Fruit fly (Drosophila melanogaster) whole organism, embryonic: ENCODE measurements around the gene Mkp3.
A peak's percentile ranks its signal among the peaks of the same experiment; 100 is the strongest.

ENCODE experiments used
- ATbp ChIP-seq: fragments of 200-800 bp; sonication (Bioruptor generic); optimal IDR thresholded peaks from 2 replicates; lab custom pipeline; 2017; ENCODE audit warnings: missing biosample characterization, mild to moderate bottlenecking, missing genetic modification characterization, missing genetic modification reagents
- Asciz ChIP-seq: fragments of 200-800 bp; sonication (Bioruptor generic); optimal IDR thresholded peaks from 2 replicates; lab custom pipeline; 2017; ENCODE audit warnings: missing biosample characterization, mild to moderate bottlenecking, missing genetic modification characterization, missing genetic modification reagents
- Awh ChIP-seq: fragments of 200-800 bp; sonication (Bioruptor generic); IDR thresholded peaks from 2 replicates; pipeline ENCODE4, ENCODE4 v1.3.6; 2022; ENCODE audit warnings: missing biosample characterization, missing genetic modification characterization
- CG11093 ChIP-seq: fragments of 200-800 bp; sonication (Bioruptor generic); IDR thresholded peaks from 3 replicates; pipeline ENCODE4 v1.3.6; 2022; ENCODE audit warnings: missing biosample characterization, missing genetic modification characterization
- CG11504 ChIP-seq: fragments of 200-800 bp; sonication (Bioruptor generic); optimal IDR thresholded peaks from 3 replicates; lab custom pipeline; 2019; ENCODE audit warnings: missing biosample characterization, mild to moderate bottlenecking, missing genetic modification characterization, moderate library complexity
- CG12071 ChIP-seq: fragments of 200-800 bp; sonication (Bioruptor generic); optimal IDR thresholded peaks from 3 replicates; lab custom pipeline; 2018; ENCODE audit warnings: missing biosample characterization, mild to moderate bottlenecking, missing genetic modification characterization
- CG12769 ChIP-seq: fragments of 200-800 bp; sonication (Bioruptor generic); optimal IDR thresholded peaks from 2 replicates; lab custom pipeline; 2019; ENCODE audit warnings: missing biosample characterization, mild to moderate bottlenecking, missing genetic modification characterization, moderate library complexity
- CG14965 ChIP-seq: fragments of 200-800 bp; sonication (Bioruptor generic); optimal IDR thresholded peaks from 2 replicates; lab custom pipeline; 2016; ENCODE audit warnings: missing biosample characterization, missing genetic modification characterization, borderline replicate concordance
- CG1529 ChIP-seq: fragments of 200-800 bp; sonication (Bioruptor generic); optimal IDR thresholded peaks from 3 replicates; lab custom pipeline; 2018; ENCODE audit warnings: missing biosample characterization, missing genetic modification characterization
- CG17328 ChIP-seq: fragments of 200-800 bp; sonication (Bioruptor generic); IDR thresholded peaks from 2 replicates; pipeline ENCODE4 v1.3.6; 2022; ENCODE audit warnings: missing biosample characterization, missing genetic modification characterization
- CG2875 ChIP-seq: fragments of 200-800 bp; sonication (Bioruptor generic); optimal IDR thresholded peaks from 2 replicates; lab custom pipeline; 2017; ENCODE audit warnings: missing biosample characterization, mild to moderate bottlenecking, missing genetic modification characterization, missing genetic modification reagents
- CG2889 ChIP-seq: fragments of 200-800 bp; sonication (Bioruptor generic); IDR thresholded peaks from 3 replicates; pipeline ENCODE4 v1.3.6; 2022; ENCODE audit warnings: missing biosample characterization, missing genetic modification characterization
- CG34224 ChIP-seq: fragments of 200-800 bp; sonication (Bioruptor generic); IDR thresholded peaks from 3 replicates; pipeline ENCODE4 v1.3.6; 2022; ENCODE audit warnings: missing biosample characterization, missing genetic modification characterization; ENCODE audit not compliant: partially characterized antibody
- CG34376 ChIP-seq: fragments of 200-800 bp; sonication (Bioruptor generic); optimal IDR thresholded peaks from 2 replicates; lab custom pipeline; 2018; ENCODE audit warnings: missing biosample characterization, mild to moderate bottlenecking, missing genetic modification characterization
- CG3847 ChIP-seq: fragments of 200-800 bp; sonication (Bioruptor generic); IDR thresholded peaks from 2 replicates; pipeline ENCODE4 v1.3.6; 2022; ENCODE audit warnings: missing biosample characterization, missing genetic modification characterization
- CG5180 ChIP-seq: fragments of 200-800 bp; sonication (Bioruptor generic); optimal IDR thresholded peaks from 3 replicates; lab custom pipeline; 2017; ENCODE audit warnings: missing biosample characterization, missing genetic modification characterization, mild to moderate bottlenecking, moderate library complexity, missing genetic modification reagents
- CG6813 ChIP-seq: fragments of 200-800 bp; sonication (Bioruptor generic); optimal IDR thresholded peaks from 2 replicates; lab custom pipeline; 2017; ENCODE audit warnings: missing biosample characterization, missing genetic modification characterization, mild to moderate bottlenecking, moderate library complexity, missing genetic modification reagents
- CG8290 ChIP-seq, 3 experiments: fragments of 200-800 bp; sonication (Bioruptor generic); optimal IDR thresholded peaks; 2 replicates each; lab custom pipeline; 2016 to 2019; ENCODE audit warnings: missing biosample characterization in 3 of 3, missing genetic modification characterization in 3 of 3, mild to moderate bottlenecking in 2 of 3, moderate library complexity in 1 of 3
- CG8359 ChIP-seq: fragments of 200-800 bp; sonication (Bioruptor generic); optimal IDR thresholded peaks from 2 replicates; lab custom pipeline; 2017; ENCODE audit warnings: missing biosample characterization, mild to moderate bottlenecking, missing genetic modification characterization, borderline replicate concordance
- CG8388 ChIP-seq: fragments of 200-800 bp; sonication (Bioruptor generic); optimal IDR thresholded peaks from 2 replicates; lab custom pipeline; 2019; ENCODE audit warnings: missing biosample characterization, mild to moderate bottlenecking, missing genetic modification characterization, moderate library complexity
- CG8765 ChIP-seq: fragments of 200-800 bp; sonication (Bioruptor generic); IDR thresholded peaks from 2 replicates; pipeline ENCODE4 v1.3.6; 2022; ENCODE audit warnings: missing biosample characterization, missing genetic modification characterization
- CG9609 ChIP-seq: fragments of 200-800 bp; sonication (Bioruptor generic); optimal IDR thresholded peaks from 3 replicates; lab custom pipeline; 2016; ENCODE audit warnings: missing biosample characterization, missing genetic modification characterization
- CkIIα-i1 ChIP-seq: fragments of 200-800 bp; sonication (Bioruptor generic); IDR thresholded peaks from 2 replicates; pipeline ENCODE4 v1.3.6; 2022; ENCODE audit warnings: missing biosample characterization, missing genetic modification characterization
- Doc3 ChIP-seq: fragments of 200-800 bp; sonication (Bioruptor generic); IDR thresholded peaks from 3 replicates; pipeline ENCODE4 v1.3.6; 2022; ENCODE audit warnings: missing biosample characterization, missing genetic modification characterization; ENCODE audit not compliant: partially characterized antibody
- Drgx ChIP-seq: fragments of 200-800 bp; sonication (Bioruptor generic); IDR thresholded peaks from 2 replicates; pipeline ENCODE4 v1.3.6; 2022; ENCODE audit warnings: missing biosample characterization, missing genetic modification characterization
- GATAe ChIP-seq: fragments of 200-800 bp; sonication (Bioruptor generic); conservative IDR thresholded peaks from 2 replicates; pipeline ENCODE4 v1.3.6; 2022; ENCODE audit warnings: missing biosample characterization, missing genetic modification characterization
- HLH54F ChIP-seq: fragments of 200-800 bp; sonication (Bioruptor generic); optimal IDR thresholded peaks from 3 replicates; lab custom pipeline; 2016; ENCODE audit warnings: missing biosample characterization, missing genetic modification characterization
- HLHmδ ChIP-seq: fragments of 200-800 bp; sonication (Bioruptor generic); optimal IDR thresholded peaks from 2 replicates; lab custom pipeline; 2018; ENCODE audit warnings: missing biosample characterization, mild to moderate bottlenecking, missing genetic modification characterization, moderate library complexity
- Hmr ChIP-seq: fragments of 200-800 bp; sonication (Bioruptor generic); optimal IDR thresholded peaks from 3 replicates; lab custom pipeline; 2017; ENCODE audit warnings: mild to moderate bottlenecking, missing biosample characterization, missing genetic modification reagents, missing genetic modification characterization
- Mrtf ChIP-seq: fragments of 200-800 bp; sonication (Bioruptor generic); IDR thresholded peaks from 3 replicates; pipeline ENCODE4 v1.3.6; 2022; ENCODE audit warnings: missing biosample characterization, missing genetic modification characterization
- Nf-YC ChIP-seq: fragments of 200-800 bp; optimal IDR thresholded peaks from 3 replicates; lab custom pipeline; 2019; ENCODE audit warnings: missing biosample characterization, mild to moderate bottlenecking, missing genetic modification characterization, moderate library complexity
- Oli ChIP-seq: fragments of 200-800 bp; sonication (Bioruptor generic); optimal IDR thresholded peaks from 2 replicates; lab custom pipeline; 2018; ENCODE audit warnings: missing biosample characterization, mild to moderate bottlenecking, missing genetic modification characterization, moderate library complexity
- ara ChIP-seq: fragments of 200-800 bp; sonication (Bioruptor generic); IDR thresholded peaks from 2 replicates; pipeline ENCODE4 v1.3.6; 2022; ENCODE audit warnings: missing biosample characterization, missing genetic modification characterization
- bbx ChIP-seq: fragments of 200-800 bp; sonication (Bioruptor generic); IDR thresholded peaks from 2 replicates; pipeline ENCODE4 v1.3.6; 2022; ENCODE audit warnings: missing biosample characterization, missing genetic modification characterization; ENCODE audit not compliant: partially characterized antibody
- dm ChIP-seq: fragments of 200-800 bp; sonication (Bioruptor generic); optimal IDR thresholded peaks from 3 replicates; lab custom pipeline; 2016; ENCODE audit warnings: missing biosample characterization, missing genetic modification characterization
- gro ChIP-seq: fragments of 200-800 bp; sonication (Bioruptor generic); optimal IDR thresholded peaks from 2 replicates; lab custom pipeline; 2016; ENCODE audit warnings: missing biosample characterization, missing genetic modification characterization
- h ChIP-seq: fragments of >200 bp; optimal IDR thresholded peaks from 2 replicates; lab custom pipeline; 2017
- ham ChIP-seq: fragments of 200-800 bp; sonication (Bioruptor generic); IDR thresholded peaks from 2 replicates; pipeline ENCODE4 v1.3.6; 2022; ENCODE audit warnings: missing biosample characterization, missing genetic modification characterization
- jigr1 ChIP-seq: fragments of 200-800 bp; sonication (Bioruptor generic); IDR thresholded peaks from 3 replicates; pipeline ENCODE4 v1.3.6; 2022; ENCODE audit warnings: missing biosample characterization, missing genetic modification characterization
- kah ChIP-seq: fragments of 200-800 bp; sonication (Bioruptor generic); optimal IDR thresholded peaks from 2 replicates; lab custom pipeline; 2018; ENCODE audit warnings: missing biosample characterization, mild to moderate bottlenecking, missing genetic modification characterization
- mld ChIP-seq: fragments of 200-800 bp; sonication (Bioruptor generic); IDR thresholded peaks from 3 replicates; pipeline ENCODE4 v1.3.6; 2022; ENCODE audit warnings: missing biosample characterization, missing genetic modification characterization; ENCODE audit not compliant: partially characterized antibody
- odd ChIP-seq: fragments of 200-800 bp; sonication (Bioruptor generic); optimal IDR thresholded peaks from 2 replicates; lab custom pipeline; 2017; ENCODE audit warnings: missing biosample characterization, mild to moderate bottlenecking, missing genetic modification characterization
- row ChIP-seq: fragments of 200-800 bp; sonication (Bioruptor generic); IDR thresholded peaks from 3 replicates; pipeline ENCODE4 v1.3.6; 2022; ENCODE audit warnings: missing biosample characterization, missing genetic modification characterization
- sob ChIP-seq: fragments of 200-800 bp; sonication (Bioruptor generic); IDR thresholded peaks from 2 replicates; pipeline ENCODE4 v1.3.6; 2022; ENCODE audit warnings: missing biosample characterization, missing genetic modification characterization
- vvl ChIP-seq: fragments of 200-800 bp; sonication (Bioruptor generic); IDR thresholded peaks from 2 replicates; pipeline ENCODE4 v1.3.6; 2022; ENCODE audit warnings: missing biosample characterization, missing genetic modification characterization
- wek ChIP-seq: fragments of 200-800 bp; sonication (Bioruptor generic); optimal IDR thresholded peaks from 3 replicates; lab custom pipeline; 2018; ENCODE audit warnings: missing biosample characterization, mild to moderate bottlenecking, missing genetic modification characterization, moderate library complexity
- zen2 ChIP-seq: fragments of 200-800 bp; sonication (Bioruptor generic); IDR thresholded peaks from 3 replicates; pipeline ENCODE4 v1.3.6; 2022; ENCODE audit warnings: missing biosample characterization, missing genetic modification characterization; ENCODE audit not compliant: partially characterized antibody

Mkp3 gene

dm6 chr3L:19073029-19073908 is 13.0 kb downstream of the Mkp3 start (continued):
- TF ChIP-seq CG34376 (GFP tag; lab: Kevin White, UChicago) (no peak), CG3847 (GFP tag; lab: Robert Waterston, UW) (0 out of 2 replicates have a peak, but pooled peaks have one; percentile 13), Oli (tag; lab: Kevin White, UChicago) (no peak), CG5180 (GFP tag; lab: Kevin White, UChicago) (peak; percentile 58), CG14965 (no peak), h (no peak), zen2 (GFP tag; lab: Robert Waterston, UW) (no peak), wek (GFP tag; lab: Kevin White, UChicago) (peak; percentile 45), odd (peak; percentile 37), Doc3 (no peak), ham (no peak), ara (GFP tag; lab: Robert Waterston, UW) (peak; percentile 32; the same call in 1 of the 2 replicates), Awh (GFP tag; lab: Robert Waterston, UW) (peak; percentile 71; the same call in 1 of the 2 replicates), HLHmδ (GFP tag; lab: Kevin White, UChicago) (peak; percentile 20), GATAe (GFP tag; lab: Robert Waterston, UW) (no peak), HLH54F (no peak), CG2875 (GFP tag; lab: Kevin White, UChicago) (peak; percentile 41), CG8359 (GFP tag; lab: Kevin White, UChicago) (peak; percentile 34), kah (GFP tag; lab: Kevin White, UChicago) (no peak), row (GFP tag; lab: Robert Waterston, UW) (no peak), CG12769 (tag; lab: Kevin White, UChicago) (peak; percentile 69), CG2889 (GFP tag; lab: Robert Waterston, UW) (no peak), Hmr (GFP tag; lab: Kevin White, UChicago) (no peak), CG1529 (peak; percentile 36), CG8388 (peak; percentile 1), ATbp (GFP tag; lab: Kevin White, UChicago) (peak; percentile 88), gro (GFP tag; lab: Kevin White, UChicago) (no peak), dm (GFP tag; lab: Kevin White, UChicago) (no peak), CG17328 (0 out of 2 replicates have a peak, but pooled peaks have one; percentile 16), bbx (GFP tag; lab: Robert Waterston, UW) (no peak), CG11093 (GFP tag; lab: Robert Waterston, UW) (0 out of 3 replicates have a peak, but pooled peaks have one; percentile 20), Drgx (GFP tag; lab: Robert Waterston, UW) (peak; percentile 49; the same call in 1 of the 2 replicates), CG8290 (GFP tag; optimal IDR thresholded peaks at IDR 0.05; lab: Kevin White, UChicago) (no peak), CG8290 (tag; optimal IDR thresholded peaks at IDR 0.05; lab: Kevin White, UChicago) (peak in 1 of 2 experiments; percentile 18), CG34224 (GFP tag; lab: Robert Waterston, UW) (no peak), CG6813 (peak; percentile 0), CG9609 (no peak), Mrtf (GFP tag; lab: Robert Waterston, UW) (0 out of 3 replicates have a peak, but pooled peaks have one; percentile 46), vvl (GFP tag; lab: Robert Waterston, UW) (peak; percentile 10; the same call in 1 of the 2 replicates), CkIIα-i1 (GFP tag; lab: Robert Waterston, UW) (no peak), CG11504 (tag; lab: Kevin White, UChicago) (peak; percentile 6), CG8765 (GFP tag; lab: Robert Waterston, UW) (0 out of 2 replicates have a peak, but pooled peaks have one; percentile 17), sob (GFP tag; lab: Robert Waterston, UW) (no peak), mld (no peak), Asciz (peak; percentile 57), jigr1 (no peak), CG12071 (GFP tag; lab: Kevin White, UChicago) (peak; percentile 24), Nf-YC (tag; lab: Kevin White, UChicago) (no peak)
